Worm (Caenorhabditis elegans): ENCODE measurements around the gene ZK643.2.

Gene ZK643.2

ce11 chrIII:8985461-8985860 lies 29.1 kb downstream of the ZK643.2 start:
- TF ChIP-seq lin-11 (tag; optimal IDR thresholded peaks at IDR 0.05) (no peak), nhr-12 (tag; optimal IDR thresholded peaks at IDR 0.05) (no peak), crh-2 (tag; optimal IDR thresholded peaks at IDR 0.05) (no peak), nhr-10 (tag; optimal IDR thresholded peaks at IDR 0.05) (no peak), snpc-4 (tag; optimal IDR thresholded peaks at IDR 0.05) (no peak), nhr-25 (tag; optimal IDR thresholded peaks at IDR 0.05) (no peak), blmp-1 (tag; optimal IDR thresholded peaks at IDR 0.05; ENCODE audit: insufficient read depth) (no peak), ZK546.5 (tag; optimal IDR thresholded peaks at IDR 0.05) (no peak), dmd-4 (tag; optimal IDR thresholded peaks at IDR 0.05) (no peak), nhr-237 (tag; optimal IDR thresholded peaks at IDR 0.05) (no peak), mab-5 (tag; optimal IDR thresholded peaks at IDR 0.05) (no peak), unc-39 (tag; optimal IDR thresholded peaks at IDR 0.05) (no peak), unc-62 (GFP tag; optimal IDR thresholded peaks at IDR 0.05) (no peak), elt-1 (tag; optimal IDR thresholded peaks at IDR 0.05) (no peak)

- peak; percentile 63 for TF ChIP-seq sma-9 (GFP tag; optimal IDR thresholded peaks at IDR 0.05)
- no peak for TF ChIP-seq sma-9 (tag; optimal IDR thresholded peaks at IDR 0.05)
- TF ChIP-seq nhr-21 (tag; optimal IDR thresholded peaks at IDR 0.05), result peak; percentile 41
- no peak for TF ChIP-seq unc-62 (GFP tag; optimal IDR thresholded peaks at IDR 0.05)
- peak; percentile 68 for TF ChIP-seq fos-1 (tag; optimal IDR thresholded peaks at IDR 0.05)
- no peak for TF ChIP-seq ztf-1 (GFP tag; conservative IDR thresholded peaks at IDR 0.05)
- peak; percentile 47 for TF ChIP-seq sma-3 (GFP tag; optimal IDR thresholded peaks at IDR 0.05)
- peak; percentile 5 for TF ChIP-seq gmeb-1 (tag; optimal IDR thresholded peaks at IDR 0.05)
- TF ChIP-seq ZK546.5 (tag; optimal IDR thresholded peaks at IDR 0.05), result no peak
Observed at ce11 chrIII:8985965-8986364, 29.6 kb downstream of the ZK643.2 start.

- TF ChIP-seq nhr-77 (tag; optimal IDR thresholded peaks at IDR 0.05) (no peak), skn-1 (tag; optimal IDR thresholded peaks at IDR 0.05) (no peak), gmeb-1 (tag; optimal IDR thresholded peaks at IDR 0.05) (no peak), nhr-12 (tag; optimal IDR thresholded peaks at IDR 0.05) (no peak), lin-39 (tag; optimal IDR thresholded peaks at IDR 0.05) (no peak), unc-62 (GFP tag; optimal IDR thresholded peaks at IDR 0.05) (no peak), fos-1 (tag; optimal IDR thresholded peaks at IDR 0.05) (peak; percentile 64), aly-2 (tag; optimal IDR thresholded peaks at IDR 0.05) (no peak), ztf-1 (GFP tag; conservative IDR thresholded peaks at IDR 0.05) (no peak), nhr-6 (tag; optimal IDR thresholded peaks at IDR 0.05) (peak; percentile 42), ceh-16 (tag; optimal IDR thresholded peaks at IDR 0.05) (no peak), mab-5 (tag; optimal IDR thresholded peaks at IDR 0.05) (no peak), sma-9 (GFP tag; optimal IDR thresholded peaks at IDR 0.05) (peak; percentile 60), sma-9 (tag; optimal IDR thresholded peaks at IDR 0.05) (no peak), blmp-1 (tag; optimal IDR thresholded peaks at IDR 0.05; ENCODE audit: insufficient read depth) (peak; percentile 78), ztf-4 (tag; optimal IDR thresholded peaks at IDR 0.05) (no peak), nhr-10 (tag; optimal IDR thresholded peaks at IDR 0.05) (no peak), Y55F3AM.14 (GFP tag; optimal IDR thresholded peaks at IDR 0.05) (no peak), F13H6.1 (tag; optimal IDR thresholded peaks at IDR 0.05) (no peak), nhr-21 (tag; optimal IDR thresholded peaks at IDR 0.05) (peak; percentile 87), ama-1 (optimal IDR thresholded peaks at IDR 0.05) (no peak), lin-13 (GFP tag; optimal IDR thresholded peaks at IDR 0.05) (peak; percentile 21), dmd-4 (tag; optimal IDR thresholded peaks at IDR 0.05) (no peak), ztf-11 (tag; optimal IDR thresholded peaks at IDR 0.05) (no peak), egl-27 (tag; optimal IDR thresholded peaks at IDR 0.05) (peak; percentile 36), elt-3 (tag; optimal IDR thresholded peaks at IDR 0.05) (no peak), mbf-1 (tag; optimal IDR thresholded peaks at IDR 0.05) (no peak), unc-55 (GFP tag; optimal IDR thresholded peaks at IDR 0.05) (no peak), nhr-11 (tag; optimal IDR thresholded peaks at IDR 0.05) (no peak), nhr-129 (tag; optimal IDR thresholded peaks at IDR 0.05) (peak; percentile 28), zag-1 (tag; optimal IDR thresholded peaks at IDR 0.05) (no peak), sem-4 (tag; optimal IDR thresholded peaks at IDR 0.05) (peak; percentile 23), alr-1 (tag; optimal IDR thresholded peaks at IDR 0.05) (no peak), peb-1 (tag; optimal IDR thresholded peaks at IDR 0.05) (no peak), nhr-25 (tag; optimal IDR thresholded peaks at IDR 0.05) (peak; percentile 85), nhr-23 (tag; optimal IDR thresholded peaks at IDR 0.05) (no peak), sma-3 (GFP tag; optimal IDR thresholded peaks at IDR 0.05) (peak; percentile 65), crh-2 (tag; optimal IDR thresholded peaks at IDR 0.05) (peak; percentile 64), C34F6.9 (tag; optimal IDR thresholded peaks at IDR 0.05) (peak; percentile 38), snpc-4 (tag; optimal IDR thresholded peaks at IDR 0.05) (no peak), elt-1 (tag; optimal IDR thresholded peaks at IDR 0.05) (no peak), nhr-237 (tag; optimal IDR thresholded peaks at IDR 0.05) (no peak), R02D3.7 (tag; optimal IDR thresholded peaks at IDR 0.05) (no peak), unc-39 (tag; optimal IDR thresholded peaks at IDR 0.05) (no peak), ZK546.5 (tag; optimal IDR thresholded peaks at IDR 0.05) (no peak), ceh-82 (tag; optimal IDR thresholded peaks at IDR 0.05) (no peak), lsy-2 (tag; optimal IDR thresholded peaks at IDR 0.05) (peak in 1 of 2 experiments; percentile 38)
Observed at ce11 chrIII:8986872-8987271, 30.5 kb downstream of the ZK643.2 start.

All from whole organism, L2 larva.